Fruit fly (Drosophila melanogaster) S2 (cell line): ENCODE results near the gene Smyd3.

ENCODE experiments used
- CG8478 ChIP-seq: fragments of >200 bp; optimal IDR thresholded peaks from 2 replicates; lab custom pipeline; 2018
- CTCF ChIP-seq, 2 experiments: fragments of >200 bp; optimal IDR thresholded peaks; 2 replicates each; lab custom pipeline; 2018

Smyd3 gene

DNA sequence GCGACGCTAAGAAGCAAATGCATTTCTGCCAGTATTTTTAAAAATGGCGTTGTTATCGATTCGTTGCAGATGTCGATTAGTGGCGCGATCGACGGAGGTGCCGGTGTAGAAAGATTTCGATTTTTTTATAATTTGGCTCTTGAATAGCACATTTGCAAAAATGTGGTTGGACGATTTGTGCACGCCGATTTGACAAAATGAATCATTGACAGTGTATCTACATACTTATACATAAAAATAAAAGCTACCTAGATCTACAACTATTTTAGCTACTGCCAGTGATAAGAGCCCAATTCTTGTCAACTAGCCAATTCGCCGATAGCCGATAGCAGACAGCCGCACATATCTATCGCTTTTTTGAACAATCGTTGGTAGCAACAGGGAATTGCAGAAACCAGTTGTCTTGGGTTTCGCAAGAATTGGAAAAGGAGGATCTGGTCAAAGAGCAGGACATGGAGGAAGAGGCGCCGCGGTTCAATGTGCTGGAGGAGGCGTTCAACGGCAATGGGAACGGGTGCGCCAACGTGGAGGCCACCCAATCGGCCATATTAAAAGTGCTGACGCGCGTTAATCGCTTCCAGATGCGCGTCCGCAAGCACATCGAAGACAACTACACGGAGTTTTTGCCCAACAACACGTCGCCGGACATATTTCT is 4.7 kb downstream of the Smyd3 start, which contains the start of the genes Klp3A and Zw10:
Klp3A (minus strand) TSS at position 202 of the 655 bp plus-strand sequence.
Zw10 (plus strand) TSS at position 347 of the 655 bp plus-strand sequence.
- TF ChIP-seq CG8478 (lab: Kevin White, UChicago) (no peak), CTCF (optimal IDR thresholded peaks at IDR 0.05; lab: Kevin White, UChicago) (no peak)

DNA sequence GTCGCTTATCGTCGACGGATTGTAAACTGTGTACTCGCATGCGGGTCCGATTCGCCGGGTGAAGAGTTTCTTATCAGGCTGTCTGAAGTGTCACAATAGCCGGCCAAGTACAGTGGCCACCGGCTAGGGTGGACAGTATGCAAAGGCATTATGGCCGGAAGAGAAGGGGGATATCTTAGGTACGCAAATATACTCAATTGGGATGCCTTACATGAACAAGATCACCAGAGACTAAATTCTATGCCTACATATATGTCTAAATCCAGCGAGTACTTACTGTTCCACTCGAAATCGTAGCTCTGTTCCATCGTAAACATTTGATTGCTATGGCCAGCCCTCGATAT is 15.0 kb downstream of the Smyd3 start:
- no peak for TF ChIP-seq CG8478 (lab: Kevin White, UChicago)
- no peak for TF ChIP-seq CTCF (optimal IDR thresholded peaks at IDR 0.05; lab: Kevin White, UChicago)

DNA sequence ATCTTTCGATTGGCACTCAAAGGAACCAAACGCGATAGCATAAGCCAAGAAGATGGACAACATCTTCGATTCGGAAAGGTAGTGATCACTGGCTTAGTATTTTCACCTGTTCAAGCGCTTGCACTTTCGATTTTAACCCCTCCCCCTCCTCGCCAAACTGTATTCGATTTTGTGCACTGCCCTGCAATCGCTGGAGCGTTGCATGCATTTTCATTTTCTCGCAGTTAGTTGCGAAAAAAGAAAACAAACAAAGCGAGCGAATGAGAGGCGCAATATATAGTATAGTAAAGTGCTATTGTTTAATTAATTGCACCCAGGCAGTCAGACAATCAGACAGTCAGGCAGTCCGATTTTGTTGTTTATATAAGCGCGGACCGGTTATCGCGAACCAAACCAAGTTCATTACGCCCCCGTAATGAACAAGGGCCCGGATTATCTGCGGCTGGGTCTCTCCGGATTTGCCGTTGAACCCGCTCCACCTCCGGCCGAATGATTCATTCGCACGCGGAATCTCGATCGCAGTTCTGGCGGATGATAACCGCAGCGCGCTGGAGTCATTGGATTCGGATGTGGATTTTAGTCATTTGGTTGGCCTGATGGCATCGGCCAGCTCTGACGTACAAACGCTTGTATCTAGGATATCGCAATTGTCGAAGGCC is 15.5 kb downstream of the Smyd3 start:
- no peak for TF ChIP-seq CG8478 (lab: Kevin White, UChicago)
- no peak for TF ChIP-seq CTCF (optimal IDR thresholded peaks at IDR 0.05; lab: Kevin White, UChicago)

DNA sequence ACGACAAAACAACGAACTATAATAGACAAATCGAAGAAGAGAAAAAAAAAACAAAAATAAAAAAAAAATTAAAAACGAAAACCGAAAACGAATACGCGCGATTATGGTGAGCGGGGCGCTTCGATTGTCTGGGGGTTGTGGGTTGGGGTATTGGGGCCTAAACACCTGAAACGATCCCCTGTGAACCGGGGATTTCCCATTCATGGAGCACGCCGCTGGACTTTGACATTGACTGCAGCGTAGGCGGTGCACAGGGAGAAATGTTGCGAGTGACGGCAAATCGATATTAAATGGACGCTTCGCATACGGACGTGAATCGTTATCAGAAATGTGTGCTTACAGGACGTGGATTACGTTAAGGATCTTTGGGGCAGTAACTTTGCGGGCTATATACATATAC is 16.4 kb downstream of the Smyd3 start:
- TF ChIP-seq CG8478 (lab: Kevin White, UChicago) (no peak), CTCF (optimal IDR thresholded peaks at IDR 0.05; lab: Kevin White, UChicago) (no peak)

DNA sequence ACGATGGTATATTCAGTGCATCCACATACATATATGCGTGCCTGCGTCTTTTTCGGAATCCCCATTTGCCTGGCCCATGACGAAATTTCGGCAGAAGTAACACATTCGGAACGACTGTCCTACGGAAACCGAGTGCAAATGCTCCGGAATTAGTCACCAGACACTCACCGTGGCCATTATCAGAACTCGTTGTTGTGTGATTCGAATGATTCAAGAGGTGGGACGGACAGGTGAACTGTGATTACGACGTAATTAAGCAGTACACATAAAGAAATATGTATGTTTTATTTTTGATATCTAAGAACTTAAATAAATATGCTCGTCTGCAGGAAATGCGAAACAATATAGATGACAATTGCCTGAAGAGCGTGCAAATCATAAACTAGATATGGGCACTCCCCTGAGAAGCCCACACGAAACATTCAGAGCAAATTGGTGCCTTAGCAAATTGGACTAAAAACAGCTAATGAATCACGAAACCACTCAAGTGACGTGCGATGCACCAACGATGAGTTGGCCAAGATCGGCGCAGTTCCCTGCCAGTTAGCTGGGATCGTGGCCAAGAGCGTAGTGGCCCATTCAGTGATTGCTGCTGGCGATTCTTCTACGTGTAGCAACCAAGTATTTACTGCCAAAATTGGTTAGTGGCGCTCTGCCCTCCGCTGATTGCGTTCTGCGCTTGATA is 17.2 kb downstream of the Smyd3 start:
- TF ChIP-seq CG8478 (lab: Kevin White, UChicago) (no peak), CTCF (optimal IDR thresholded peaks at IDR 0.05; lab: Kevin White, UChicago) (no peak)

DNA sequence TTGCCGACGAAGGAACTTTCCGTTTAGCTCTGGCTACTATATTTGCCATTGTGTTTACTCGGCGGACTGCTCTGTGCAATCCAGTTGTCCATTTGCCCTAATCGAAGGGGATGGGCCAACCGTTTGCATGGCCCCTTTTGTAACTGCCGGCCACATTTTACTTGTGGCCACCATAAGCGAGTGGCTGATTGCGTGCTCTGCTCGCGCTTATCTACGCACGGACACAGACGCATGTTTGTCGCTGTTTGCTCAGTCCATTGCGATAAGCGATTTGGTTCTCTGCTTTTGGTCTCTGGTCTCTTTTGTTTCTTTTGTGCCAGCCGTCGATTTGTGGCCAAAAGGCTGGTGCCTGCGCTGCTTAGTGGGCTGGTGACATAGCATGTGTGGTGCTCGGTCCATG is 18.1 kb downstream of the Smyd3 start:
- TF ChIP-seq CTCF (optimal IDR thresholded peaks at IDR 0.05; lab: Kevin White, UChicago) (no peak), CG8478 (lab: Kevin White, UChicago) (no peak)

DNA sequence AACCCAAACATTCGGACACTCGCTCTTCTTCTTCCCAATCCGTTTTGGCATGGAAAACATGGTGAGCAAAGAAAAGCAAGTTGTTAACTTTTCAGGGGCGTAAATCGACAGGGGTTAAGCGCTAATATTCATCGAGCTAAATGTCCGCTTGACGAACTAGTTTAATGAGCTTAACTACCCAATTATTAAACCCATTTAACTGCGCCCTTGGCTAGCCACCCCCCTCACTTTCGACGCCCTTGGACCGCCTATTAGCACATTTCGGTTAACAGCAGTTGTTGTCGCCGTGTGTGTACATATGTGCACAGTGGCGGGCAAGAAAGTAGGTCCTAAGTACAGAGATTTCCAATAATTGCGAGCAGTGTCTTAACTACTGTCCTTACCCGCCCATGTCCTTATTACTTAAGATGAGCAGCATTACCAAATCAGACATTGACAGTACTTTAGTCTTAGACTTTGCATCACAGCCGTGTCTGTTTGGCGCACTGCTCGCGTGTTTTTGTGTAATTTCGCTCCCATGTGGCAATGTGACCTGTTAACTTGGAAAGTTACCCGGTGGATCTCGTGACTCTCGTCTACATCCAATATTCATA is 19.1 kb downstream of the Smyd3 start:
- TF ChIP-seq CG8478 (lab: Kevin White, UChicago) (no peak), CTCF (optimal IDR thresholded peaks at IDR 0.05; lab: Kevin White, UChicago) (no peak)

DNA sequence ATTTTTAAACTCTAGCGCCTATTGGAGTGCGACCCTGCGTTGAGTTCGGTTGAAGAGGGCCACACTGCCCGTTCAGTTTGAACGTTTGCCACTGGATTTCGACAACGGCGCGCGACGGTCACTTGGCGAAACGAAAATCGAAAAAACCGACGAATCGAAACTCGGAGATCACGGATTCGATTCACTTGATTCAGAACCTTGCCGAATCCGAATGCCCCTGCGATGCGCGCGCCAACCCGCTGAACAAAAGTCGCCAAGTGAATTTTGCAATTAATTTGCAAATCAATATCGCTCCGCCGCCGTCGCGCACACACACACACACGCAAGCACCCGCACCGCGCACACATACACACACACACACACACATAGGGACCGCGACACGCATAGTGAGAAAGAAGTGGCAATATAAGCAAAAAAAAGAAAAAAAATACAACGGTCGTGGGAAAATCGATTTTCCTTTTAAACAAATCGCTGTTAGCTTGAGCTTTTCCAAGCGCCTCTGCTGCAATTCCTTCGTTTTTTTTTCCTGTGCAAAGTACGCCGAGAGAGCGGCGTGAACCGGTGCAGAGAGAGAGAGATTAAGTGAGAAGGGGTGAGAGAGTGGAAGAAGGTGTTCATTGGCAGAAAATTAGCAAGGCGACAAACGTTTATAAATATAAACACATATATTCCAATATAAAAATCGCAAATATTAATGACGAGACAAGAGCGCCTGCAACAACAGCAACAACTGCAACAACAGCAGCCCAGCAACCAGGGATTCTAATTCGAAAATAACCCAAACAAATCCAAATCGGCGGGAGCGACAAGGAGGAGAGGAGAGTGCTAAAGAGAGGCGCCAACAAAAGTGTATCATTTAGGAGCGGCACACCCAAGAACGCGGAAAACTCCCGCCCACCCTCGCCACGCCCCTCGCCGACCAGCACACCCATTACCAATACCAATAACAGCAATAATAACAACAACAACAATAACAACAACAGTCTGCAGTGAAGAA is 20.0 kb downstream of the Smyd3 start, which contains the start of gene egh:
egh (plus strand) TSS at position 89 of the 997 bp plus-strand sequence.
- TF ChIP-seq CG8478 (lab: Kevin White, UChicago) (no peak), CTCF (optimal IDR thresholded peaks at IDR 0.05; lab: Kevin White, UChicago) (peak in 1 of 2 experiments; percentile 11)

DNA sequence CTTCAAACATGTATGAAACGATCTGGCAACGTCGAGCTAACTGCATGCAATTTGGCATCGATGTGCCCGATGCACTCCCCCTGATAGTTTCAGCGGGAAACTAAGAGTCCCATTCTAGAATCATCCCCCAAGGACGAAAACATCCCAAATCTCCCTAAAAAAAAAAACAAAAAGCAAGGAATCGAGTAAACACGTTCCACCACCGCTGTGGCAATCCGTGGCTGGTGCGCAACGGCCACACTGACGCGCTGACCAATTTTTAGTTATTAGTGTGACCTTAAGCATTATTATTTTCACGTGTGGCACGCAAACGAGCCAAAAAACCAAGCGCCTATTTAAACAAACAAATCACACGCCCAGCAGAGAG is 23.0 kb downstream of the Smyd3 start, which contains the start of gene wds:
wds (plus strand) TSS at position 265 of the 367 bp plus-strand sequence.
- peak in 1 of 2 experiments; percentile 19 for TF ChIP-seq CTCF (optimal IDR thresholded peaks at IDR 0.05; lab: Kevin White, UChicago)
- TF ChIP-seq CG8478 (lab: Kevin White, UChicago), result no peak

DNA sequence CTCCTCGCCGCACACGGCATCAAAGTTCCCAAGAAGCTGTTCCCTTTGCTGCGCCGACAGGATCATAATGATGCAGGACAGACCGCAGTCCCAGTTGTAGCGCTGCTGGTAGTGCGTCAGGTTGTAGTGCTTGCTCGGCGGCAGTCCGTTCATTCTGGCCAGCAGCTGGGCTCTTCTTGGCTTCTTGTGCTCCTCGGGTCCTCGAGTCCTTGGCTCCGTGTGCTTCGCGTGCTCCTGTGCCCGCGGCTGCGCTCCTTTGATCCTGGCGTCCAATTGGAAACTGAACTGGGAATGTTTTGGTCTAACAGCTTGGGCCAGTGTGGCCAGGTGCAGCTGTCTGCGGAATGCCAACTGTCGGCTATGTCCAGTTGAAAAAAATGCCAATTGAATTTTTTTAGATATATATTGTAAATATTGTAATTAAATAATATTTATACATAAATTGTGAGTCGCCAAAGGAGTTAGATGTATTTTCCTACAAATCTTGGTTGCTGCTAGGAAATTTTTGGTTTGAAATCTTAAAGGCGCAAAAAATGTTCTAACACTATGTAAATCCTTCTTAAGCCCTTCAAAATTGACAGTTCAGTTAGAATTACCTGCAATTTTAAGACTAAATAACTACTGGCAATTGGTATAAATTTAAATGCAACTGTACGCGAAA is 23.5 kb downstream of the Smyd3 start, which contains the start of gene CG13760:
CG13760 (minus strand) TSS at position 645 of the 661 bp plus-strand sequence.
- TF ChIP-seq CG8478 (lab: Kevin White, UChicago) (no peak), CTCF (optimal IDR thresholded peaks at IDR 0.05; lab: Kevin White, UChicago) (no peak)

DNA sequence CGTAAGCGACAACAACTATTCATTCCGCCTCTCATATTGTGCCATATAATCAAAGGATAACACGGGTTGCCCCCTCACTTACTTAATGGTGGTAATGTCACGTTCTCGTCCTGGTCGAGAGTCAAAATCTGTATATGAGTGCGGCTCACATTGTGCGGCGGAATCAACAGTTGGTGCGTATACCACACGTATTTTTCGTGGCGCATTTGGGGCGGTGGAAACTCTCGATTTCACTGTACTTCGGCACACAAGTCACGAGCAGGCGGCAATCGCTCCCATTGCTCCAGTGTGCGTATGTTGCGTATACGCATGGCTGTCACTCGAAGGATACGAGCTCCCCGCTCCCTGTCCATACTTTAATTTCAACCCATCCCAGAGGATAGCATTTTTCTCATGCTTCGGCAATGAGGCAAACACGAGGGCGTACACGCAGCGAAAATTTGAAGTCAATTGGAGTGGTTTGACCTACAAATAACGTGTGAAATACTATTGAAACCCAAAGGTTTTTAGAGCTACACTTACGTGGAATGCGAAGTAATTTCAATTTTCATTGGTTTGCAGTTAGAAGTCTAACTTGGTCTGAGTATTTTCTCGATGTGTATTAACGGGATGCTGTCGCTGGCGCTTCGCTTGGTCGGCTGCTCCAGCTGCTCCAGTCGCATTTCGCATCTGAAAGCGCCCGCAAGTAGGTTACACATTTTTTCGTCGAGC is 26.7 kb downstream of the Smyd3 start:
- no peak for TF ChIP-seq CG8478 (lab: Kevin White, UChicago)
- no peak for TF ChIP-seq CTCF (optimal IDR thresholded peaks at IDR 0.05; lab: Kevin White, UChicago)

DNA sequence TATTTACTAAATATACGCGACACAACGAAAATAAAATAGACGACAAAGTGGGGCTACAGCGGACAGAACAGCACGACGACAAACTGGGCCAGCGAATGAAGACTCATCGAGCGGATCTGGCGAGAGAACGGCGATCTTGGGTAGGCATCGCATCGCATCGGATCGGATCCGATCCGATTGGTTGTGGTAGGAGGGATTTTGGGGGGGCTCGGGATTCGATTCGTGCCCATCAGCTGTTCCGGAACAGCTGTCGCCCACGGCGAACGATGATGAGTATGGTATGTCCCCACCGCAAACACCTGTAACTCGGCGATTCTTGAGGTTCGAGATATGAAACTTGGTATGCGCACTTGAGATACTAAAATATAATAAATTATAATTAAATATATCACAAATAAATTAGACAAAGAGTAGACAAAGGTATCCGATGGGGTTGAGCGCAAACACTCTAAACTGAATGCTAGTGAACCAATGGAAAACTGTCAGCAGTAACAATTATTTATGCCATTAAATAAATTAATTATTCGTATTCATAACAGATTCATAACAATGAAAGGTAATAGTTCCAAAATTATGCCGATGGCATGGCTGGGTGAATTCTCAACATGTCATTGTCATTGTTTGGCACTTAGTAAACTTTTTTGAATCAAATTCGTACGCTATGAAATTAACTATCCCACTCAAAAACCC is 28.2 kb downstream of the Smyd3 start, which contains the start of the genes Vha36-3 and AANATL7:
Vha36-3 (minus strand) TSS at position 242 of the 690 bp plus-strand sequence.
AANATL7 (plus strand) TSS at position 640 of the 690 bp plus-strand sequence.
- no peak for TF ChIP-seq CTCF (optimal IDR thresholded peaks at IDR 0.05; lab: Kevin White, UChicago)
